Worm (Caenorhabditis elegans): ENCODE data around the gene F19B2.7.

- TF ChIP-seq ces-1 (GFP tag; optimal IDR thresholded peaks at IDR 0.05) (no peak), mep-1 (tag; optimal IDR thresholded peaks at IDR 0.05) (no peak), dve-1 (tag; optimal IDR thresholded peaks at IDR 0.05; ENCODE audit: insufficient read depth) (no peak), duxl-1 (tag; optimal IDR thresholded peaks at IDR 0.05; ENCODE audit: poor library complexity) (no peak), F37D6.2 (tag; optimal IDR thresholded peaks at IDR 0.05) (no peak), ama-1 (optimal IDR thresholded peaks at IDR 0.05) (no peak), gei-8 (GFP tag; optimal IDR thresholded peaks at IDR 0.05) (no peak), T26A8.4 (GFP tag; IDR thresholded peaks at IDR 0.05) (no peak), tag-97 (GFP tag; IDR thresholded peaks at IDR 0.05) (no peak), fkh-10 (GFP tag; optimal IDR thresholded peaks at IDR 0.05) (no peak)
These were observed 24.0 kb upstream of the F19B2.7 start for ce11 chrV:20127543-20127942.
